Worm (Caenorhabditis elegans) whole organism, L3 larva: ENCODE measurements around the gene mrps-12.

Experiments used
- ceh-28 ChIP-seq: fragments of 150-350 bp; optimal IDR thresholded peaks from 2 replicates; lab custom pipeline; 2014; ENCODE audit warnings: missing biosample characterization, missing genetic modification reagents, missing genetic modification characterization
- ceh-9 ChIP-seq: sonication (generic microtip); optimal IDR thresholded peaks from 2 replicates; lab custom pipeline; 2018; ENCODE audit warnings: missing biosample characterization, missing genetic modification characterization
- fkh-10 ChIP-seq: sonication (generic microtip); optimal IDR thresholded peaks from 2 replicates; lab custom pipeline; 2017; ENCODE audit warnings: missing biosample characterization, missing genetic modification reagents, missing genetic modification characterization
- fos-1 ChIP-seq: fragments of 150-350 bp; optimal IDR thresholded peaks from 2 replicates; lab custom pipeline; 2014; ENCODE audit warnings: missing biosample characterization, missing genetic modification characterization
- mdl-1 ChIP-seq: fragments of 150-350 bp; optimal IDR thresholded peaks from 2 replicates; lab custom pipeline; 2014; ENCODE audit warnings: missing biosample characterization, missing genetic modification characterization
- nhr-11 ChIP-seq: fragments of 150-350 bp; optimal IDR thresholded peaks from 2 replicates; lab custom pipeline; 2014; ENCODE audit warnings: missing biosample characterization, missing genetic modification characterization
- nhr-12 ChIP-seq: fragments of 150-350 bp; optimal IDR thresholded peaks from 2 replicates; lab custom pipeline; 2014; ENCODE audit warnings: missing biosample characterization, missing genetic modification characterization
- nhr-23 ChIP-seq: fragments of 150-350 bp; optimal IDR thresholded peaks from 2 replicates; lab custom pipeline; 2014; ENCODE audit warnings: missing biosample characterization, missing genetic modification reagents, missing genetic modification characterization
- nhr-28 ChIP-seq: fragments of 150-350 bp; optimal IDR thresholded peaks from 2 replicates; lab custom pipeline; 2014; ENCODE audit warnings: missing biosample characterization, missing genetic modification characterization
- skn-1 ChIP-seq: fragments of 150-350 bp; optimal IDR thresholded peaks from 2 replicates; lab custom pipeline; 2014; ENCODE audit warnings: missing biosample characterization, missing genetic modification characterization
- unc-39 ChIP-seq: sonication (generic microtip); optimal IDR thresholded peaks from 4 replicates; lab custom pipeline; 2017; ENCODE audit warnings: missing biosample characterization, missing genetic modification characterization
- zag-1 ChIP-seq: fragments of 150-350 bp; optimal IDR thresholded peaks from 2 replicates; lab custom pipeline; 2014; ENCODE audit warnings: missing biosample characterization, missing genetic modification characterization
- ztf-11 ChIP-seq: fragments of 150-350 bp; optimal IDR thresholded peaks from 2 replicates; lab custom pipeline; 2014; ENCODE audit warnings: missing biosample characterization, missing genetic modification characterization

DNA sequence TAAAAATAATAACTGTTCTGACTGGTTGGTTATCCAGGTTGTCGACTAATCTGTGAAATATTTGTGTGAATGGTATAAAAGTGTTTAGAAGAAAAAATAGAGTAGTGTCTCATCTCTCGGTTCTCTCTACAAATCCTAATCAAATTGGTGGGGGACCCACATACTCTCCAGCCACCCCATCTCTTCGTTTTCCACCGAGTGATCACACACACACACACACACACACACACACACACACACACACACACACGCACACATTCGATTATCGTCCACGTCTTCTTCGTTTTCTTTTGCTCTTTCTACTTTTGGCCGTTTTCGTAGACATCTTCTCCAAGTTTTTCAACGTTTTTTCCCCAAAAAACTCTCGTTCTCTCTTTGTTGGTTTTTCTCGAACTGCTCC lies 35.3 kb downstream of the mrps-12 start:
- TF ChIP-seq nhr-23 (tag; lab: Kevin White, UChicago), result no peak
- no peak for TF ChIP-seq zag-1 (tag; lab: Kevin White, UChicago)
- no peak for TF ChIP-seq skn-1 (tag; lab: Kevin White, UChicago)
- no peak for TF ChIP-seq nhr-11
- TF ChIP-seq ztf-11 (tag; lab: Kevin White, UChicago), result no peak
- no peak for TF ChIP-seq nhr-28 (tag; lab: Kevin White, UChicago)
- TF ChIP-seq nhr-12 (tag; lab: Kevin White, UChicago), result no peak
- peak; percentile 81 for TF ChIP-seq fkh-10 (GFP tag; lab: Kevin White, UChicago)
- no peak for TF ChIP-seq fos-1
- no peak for TF ChIP-seq ceh-28 (tag; lab: Kevin White, UChicago)
- no peak for TF ChIP-seq unc-39 (tag; lab: Kevin White, UChicago)
- no peak for TF ChIP-seq ceh-9 (tag; lab: Kevin White, UChicago)
- TF ChIP-seq mdl-1, result no peak
